Fruit fly (Drosophila melanogaster) whole organism, embryonic: ENCODE measurements around the gene Pgd.

Experiments used
- B-H1 ChIP-seq: fragments of 200-800 bp; sonication (Bioruptor generic); IDR thresholded peaks from 3 replicates; pipeline ENCODE4 v1.3.6; 2022; ENCODE audit warnings: missing biosample characterization, missing genetic modification characterization
- Bgb ChIP-seq: fragments of 200-800 bp; sonication (Bioruptor generic); IDR thresholded peaks from 2 replicates; pipeline ENCODE4 v1.3.6; 2022; ENCODE audit warnings: missing biosample characterization, missing genetic modification characterization; ENCODE audit not compliant: partially characterized antibody
- CG10209 ChIP-seq: fragments of 200-800 bp; sonication (Bioruptor generic); optimal IDR thresholded peaks from 3 replicates; lab custom pipeline; 2017; ENCODE audit warnings: missing biosample characterization, mild to moderate bottlenecking, missing genetic modification characterization, missing genetic modification reagents
- CG12659 ChIP-seq: fragments of 200-800 bp; sonication (Bioruptor generic); optimal IDR thresholded peaks from 3 replicates; lab custom pipeline; 2017; ENCODE audit warnings: mild to moderate bottlenecking, missing biosample characterization, missing genetic modification reagents, missing genetic modification characterization
- CG15479 ChIP-seq: fragments of 200-800 bp; sonication (Bioruptor generic); optimal IDR thresholded peaks from 3 replicates; lab custom pipeline; 2019; ENCODE audit warnings: missing biosample characterization, mild to moderate bottlenecking, missing genetic modification characterization, moderate library complexity
- CG15601 ChIP-seq: fragments of 200-800 bp; sonication (Bioruptor generic); optimal IDR thresholded peaks from 3 replicates; lab custom pipeline; 2019; ENCODE audit warnings: missing biosample characterization, mild to moderate bottlenecking, missing genetic modification characterization, moderate library complexity
- CG16779 ChIP-seq: fragments of 200-800 bp; sonication (Bioruptor generic); IDR thresholded peaks from 2 replicates; pipeline ENCODE4 v1.3.6; 2022; ENCODE audit warnings: missing biosample characterization, missing genetic modification characterization
- CG17328 ChIP-seq: fragments of 200-800 bp; sonication (Bioruptor generic); IDR thresholded peaks from 2 replicates; pipeline ENCODE4 v1.3.6; 2022; ENCODE audit warnings: missing biosample characterization, missing genetic modification characterization
- CG17361 ChIP-seq: fragments of 200-800 bp; sonication (Bioruptor generic); IDR thresholded peaks from 3 replicates; pipeline ENCODE4 v1.3.6; 2022; ENCODE audit warnings: missing biosample characterization, missing genetic modification characterization
- CG17912 ChIP-seq: fragments of 200-800 bp; sonication (Bioruptor generic); optimal IDR thresholded peaks from 2 replicates; lab custom pipeline; 2018; ENCODE audit warnings: missing biosample characterization, mild to moderate bottlenecking, missing genetic modification characterization
- CG1792 ChIP-seq: fragments of 200-800 bp; sonication (Bioruptor generic); optimal IDR thresholded peaks from 2 replicates; lab custom pipeline; 2016; ENCODE audit warnings: missing biosample characterization, missing genetic modification characterization
- CG18476 ChIP-seq: fragments of 200-800 bp; sonication (Bioruptor generic); optimal IDR thresholded peaks from 2 replicates; lab custom pipeline; 2016; ENCODE audit warnings: missing biosample characterization, mild to moderate bottlenecking, missing genetic modification characterization
- CG2678 ChIP-seq: fragments of 200-800 bp; sonication (Bioruptor generic); optimal IDR thresholded peaks from 3 replicates; lab custom pipeline; 2019; ENCODE audit warnings: missing biosample characterization, mild to moderate bottlenecking, missing genetic modification characterization, moderate library complexity
- CG4282 ChIP-seq: fragments of 200-800 bp; sonication (Bioruptor generic); optimal IDR thresholded peaks from 2 replicates; lab custom pipeline; 2016; ENCODE audit warnings: missing biosample characterization, missing genetic modification characterization
- CG6791 ChIP-seq: fragments of 200-800 bp; sonication (Bioruptor generic); IDR thresholded peaks from 3 replicates; pipeline ENCODE4 v1.3.6; 2022; ENCODE audit warnings: missing biosample characterization, missing genetic modification characterization; ENCODE audit not compliant: partially characterized antibody
- CG8924 ChIP-seq: fragments of 200-800 bp; optimal IDR thresholded peaks from 3 replicates; lab custom pipeline; 2019; ENCODE audit warnings: missing biosample characterization, mild to moderate bottlenecking, missing genetic modification characterization, moderate library complexity
- Dbx ChIP-seq: fragments of 200-800 bp; sonication (Bioruptor generic); IDR thresholded peaks from 3 replicates; pipeline ENCODE4 v1.3.6; 2022; ENCODE audit warnings: missing biosample characterization, missing genetic modification characterization
- Dref ChIP-seq: fragments of 200-800 bp; sonication (Bioruptor generic); IDR thresholded peaks from 2 replicates; pipeline ENCODE4 v1.3.6; 2022; ENCODE audit warnings: missing biosample characterization, missing genetic modification characterization
- H2.0 ChIP-seq: fragments of 200-800 bp; sonication (Bioruptor generic); IDR thresholded peaks from 2 replicates; pipeline ENCODE4 v1.3.6; 2022; ENCODE audit warnings: missing biosample characterization, missing genetic modification characterization
- HLH4C ChIP-seq: fragments of 200-800 bp; sonication (Bioruptor generic); IDR thresholded peaks from 3 replicates; pipeline ENCODE4 v1.3.6; 2022; ENCODE audit warnings: missing biosample characterization, missing genetic modification characterization; ENCODE audit not compliant: partially characterized antibody
- Med ChIP-seq: fragments of 200-800 bp; sonication (Bioruptor generic); peaks from one replicate; lab custom pipeline; 2016; ENCODE audit warnings: missing biosample characterization, missing genetic modification characterization, mild to moderate bottlenecking, inconsistent platforms, moderate library complexity
- Mes4 ChIP-seq: fragments of 200-800 bp; sonication (Bioruptor generic); optimal IDR thresholded peaks from 2 replicates; lab custom pipeline; 2016; ENCODE audit warnings: missing biosample characterization, missing genetic modification characterization
- NFAT ChIP-seq: fragments of 200-800 bp; sonication (Bioruptor generic); IDR thresholded peaks from 2 replicates; pipeline ENCODE4 v1.3.6; 2022; ENCODE audit warnings: missing biosample characterization, missing genetic modification characterization
- Ptx1 ChIP-seq: fragments of 200-800 bp; sonication (Bioruptor generic); IDR thresholded peaks from 2 replicates; pipeline ENCODE4 v1.3.6; 2022; ENCODE audit warnings: missing biosample characterization, missing genetic modification characterization
- Six4 ChIP-seq: fragments of 200-800 bp; sonication (Bioruptor generic); optimal IDR thresholded peaks from 2 replicates; lab custom pipeline; 2016; ENCODE audit warnings: missing biosample characterization, missing genetic modification characterization
- Stat92E ChIP-seq, 3 experiments: fragments of >200 bp in 2 of 3; fragments of 200-800 bp in 1 of 3; sonication (Bioruptor generic) in 1 of 3; optimal IDR thresholded peaks; 2 replicates each; lab custom pipeline; 2017 to 2019; ENCODE audit warnings: missing biosample characterization in 3 of 3, missing genetic modification characterization in 3 of 3, mild to moderate bottlenecking in 1 of 3, moderate library complexity in 1 of 3
- Trl ChIP-seq, 3 experiments: fragments of >200 bp in 2 of 3; fragments of 200-800 bp in 1 of 3; sonication (Bioruptor generic) in 1 of 3; optimal IDR thresholded peaks; 2 replicates in 1 of 3; 3 replicates in 2 of 3; lab custom pipeline; 2016 to 2017; ENCODE audit warnings: missing biosample characterization in 1 of 3, missing genetic modification characterization in 1 of 3
- ac ChIP-seq: fragments of 200-800 bp; sonication (Bioruptor generic); optimal IDR thresholded peaks from 3 replicates; lab custom pipeline; 2017; ENCODE audit warnings: missing biosample characterization, mild to moderate bottlenecking, missing genetic modification characterization
- ash1 ChIP-seq: fragments of 200-800 bp; sonication (Bioruptor generic); optimal IDR thresholded peaks from 2 replicates; lab custom pipeline; 2018; ENCODE audit warnings: missing biosample characterization, mild to moderate bottlenecking, missing genetic modification characterization
- chif ChIP-seq, 2 experiments: fragments of 200-800 bp; sonication (Bioruptor generic); optimal IDR thresholded peaks; 3 replicates each; lab custom pipeline; 2016; ENCODE audit warnings: missing biosample characterization in 2 of 2, missing genetic modification characterization in 2 of 2
- dpn ChIP-seq, 2 experiments: fragments of 200-800 bp; sonication (Bioruptor generic); optimal IDR thresholded peaks; 3 replicates each; lab custom pipeline; 2016; ENCODE audit warnings: missing biosample characterization in 2 of 2, missing genetic modification characterization in 2 of 2
- emc ChIP-seq: fragments of 200-800 bp; sonication (Bioruptor generic); optimal IDR thresholded peaks from 2 replicates; lab custom pipeline; 2016; ENCODE audit warnings: missing biosample characterization, missing genetic modification characterization
- eyg ChIP-seq: fragments of 200-800 bp; sonication (Bioruptor generic); optimal IDR thresholded peaks from 3 replicates; lab custom pipeline; 2016; ENCODE audit warnings: missing biosample characterization, missing genetic modification characterization
- fd64A ChIP-seq: fragments of 200-800 bp; sonication (Bioruptor generic); optimal IDR thresholded peaks from 3 replicates; lab custom pipeline; 2018; ENCODE audit warnings: missing biosample characterization, mild to moderate bottlenecking, missing genetic modification characterization
- insv ChIP-seq, 2 experiments: fragments of 200-800 bp; sonication (Bioruptor generic); optimal IDR thresholded peaks; 3 replicates each; lab custom pipeline; 2016 to 2018; ENCODE audit warnings: missing biosample characterization in 2 of 2, missing genetic modification characterization in 2 of 2
- kah ChIP-seq: fragments of 200-800 bp; sonication (Bioruptor generic); optimal IDR thresholded peaks from 2 replicates; lab custom pipeline; 2018; ENCODE audit warnings: missing biosample characterization, mild to moderate bottlenecking, missing genetic modification characterization
- lab ChIP-seq: fragments of 200-800 bp; sonication (Bioruptor generic); optimal IDR thresholded peaks from 3 replicates; lab custom pipeline; 2017; ENCODE audit warnings: missing biosample characterization, missing genetic modification characterization, mild to moderate bottlenecking, moderate library complexity, missing genetic modification reagents
- nom ChIP-seq: fragments of 200-800 bp; sonication (Bioruptor generic); optimal IDR thresholded peaks from 2 replicates; lab custom pipeline; 2017; ENCODE audit warnings: missing biosample characterization, missing genetic modification characterization, mild to moderate bottlenecking, moderate library complexity, missing genetic modification reagents
- otp ChIP-seq: fragments of 200-800 bp; sonication (Bioruptor generic); IDR thresholded peaks from 3 replicates; pipeline ENCODE4, ENCODE4 v1.3.6; 2022; ENCODE audit warnings: missing biosample characterization, missing genetic modification characterization
- pan ChIP-seq, 4 experiments: fragments of >200 bp in 3 of 4; fragments of 200-800 bp in 1 of 4; sonication (Bioruptor generic) in 1 of 4; optimal IDR thresholded peaks in 3 of 4; IDR thresholded peaks in 1 of 4; 2 replicates each; pipeline versions ENCODE4 v1.3.6 to Lab custom; 2017 to 2022; ENCODE audit warnings: missing biosample characterization in 2 of 4, missing genetic modification characterization in 2 of 4, mixed read lengths in 1 of 4
- pita ChIP-seq: fragments of 200-800 bp; sonication (Bioruptor generic); optimal IDR thresholded peaks from 2 replicates; lab custom pipeline; 2017; ENCODE audit warnings: missing biosample characterization, mild to moderate bottlenecking, missing genetic modification characterization
- prd ChIP-seq, 3 experiments: fragments of >200 bp in 2 of 3; fragments of 200-800 bp in 1 of 3; sonication (Bioruptor generic) in 1 of 3; optimal IDR thresholded peaks in 2 of 3; IDR thresholded peaks in 1 of 3; 2 replicates in 2 of 3; 3 replicates in 1 of 3; pipeline versions ENCODE4 v1.3.6 to Lab custom; 2017 to 2022; ENCODE audit warnings: missing biosample characterization in 1 of 3, missing genetic modification characterization in 1 of 3
- pros ChIP-seq: fragments of 200-800 bp; sonication (Bioruptor generic); optimal IDR thresholded peaks from 3 replicates; lab custom pipeline; 2019; ENCODE audit warnings: missing biosample characterization, mild to moderate bottlenecking, missing genetic modification characterization, moderate library complexity
- pzg ChIP-seq: fragments of 200-800 bp; sonication (Bioruptor generic); optimal IDR thresholded peaks from 3 replicates; lab custom pipeline; 2018; ENCODE audit warnings: missing biosample characterization, mild to moderate bottlenecking, missing genetic modification characterization, moderate library complexity
- ranshi ChIP-seq: fragments of 200-800 bp; sonication (Bioruptor generic); IDR thresholded peaks from 2 replicates; pipeline ENCODE4 v1.3.6; 2022; ENCODE audit warnings: missing biosample characterization, missing genetic modification characterization
- row ChIP-seq: fragments of 200-800 bp; sonication (Bioruptor generic); IDR thresholded peaks from 3 replicates; pipeline ENCODE4 v1.3.6; 2022; ENCODE audit warnings: missing biosample characterization, missing genetic modification characterization
- sisA ChIP-seq: fragments of 200-800 bp; sonication (Bioruptor generic); IDR thresholded peaks from 2 replicates; pipeline ENCODE4 v1.3.6; 2022; ENCODE audit warnings: missing biosample characterization, missing genetic modification characterization
- tgo ChIP-seq: fragments of 200-800 bp; sonication (Bioruptor generic); IDR thresholded peaks from 3 replicates; pipeline ENCODE4 v1.3.6; 2022; ENCODE audit warnings: missing biosample characterization, missing genetic modification characterization
- ttk ChIP-seq: fragments of 200-800 bp; sonication (Bioruptor generic); IDR thresholded peaks from 2 replicates; pipeline ENCODE4 v2.1.2; 2022; ENCODE audit warnings: missing biosample characterization, missing genetic modification characterization

Gene Pgd

dm6 chrX:2155868-2156267 is 10.9 kb downstream of the Pgd start (continued):
- peak in 1 of 3 experiments; percentile 2 for TF ChIP-seq Stat92E (GFP tag; optimal IDR thresholded peaks at IDR 0.05; lab: Kevin White, UChicago)
- no peak for TF ChIP-seq CG18476 (GFP tag; lab: Kevin White, UChicago)
- no peak for TF ChIP-seq lab (GFP tag; lab: Kevin White, UChicago)
- TF ChIP-seq CG12659 (GFP tag; lab: Kevin White, UChicago) = no peak
- no peak for TF ChIP-seq NFAT (GFP tag; lab: Robert Waterston, UW)
- TF ChIP-seq sisA = no peak
- TF ChIP-seq chif (GFP tag; optimal IDR thresholded peaks at IDR 0.05; lab: Kevin White, UChicago) = no peak
- TF ChIP-seq pros = no peak
- no peak for TF ChIP-seq ac (GFP tag; lab: Kevin White, UChicago)
- TF ChIP-seq tgo (GFP tag; lab: Robert Waterston, UW) = no peak
- TF ChIP-seq CG15479 (GFP tag; lab: Kevin White, UChicago) = peak; percentile 50
- no peak for TF ChIP-seq ash1 (GFP tag; lab: Kevin White, UChicago)
- TF ChIP-seq CG17328 = no peak
- TF ChIP-seq kah (GFP tag; lab: Kevin White, UChicago) = no peak
- no peak for TF ChIP-seq prd (optimal IDR thresholded peaks at IDR 0.05; lab: Kevin White, UChicago)
- TF ChIP-seq prd (GFP tag; IDR thresholded peaks at IDR 0.05; lab: Robert Waterston, UW) = no peak
- TF ChIP-seq CG15601 (tag; lab: Kevin White, UChicago) = no peak
- no peak for TF ChIP-seq Dbx
- TF ChIP-seq Bgb (GFP tag; lab: Robert Waterston, UW) = peak; percentile 37; the same call in 1 of the 2 replicates
- TF ChIP-seq CG6791 (GFP tag; lab: Robert Waterston, UW) = no peak
- no peak for TF ChIP-seq CG1792 (GFP tag; lab: Kevin White, UChicago)
- peak; percentile 21 for TF ChIP-seq pzg (GFP tag; lab: Kevin White, UChicago)
- TF ChIP-seq nom (GFP tag; lab: Kevin White, UChicago) = no peak
- no peak for TF ChIP-seq CG16779 (GFP tag; lab: Robert Waterston, UW)
- no peak for TF ChIP-seq fd64A (GFP tag; lab: Kevin White, UChicago)
- TF ChIP-seq ranshi (GFP tag; lab: Robert Waterston, UW) = no peak; the same call in 1 of the 2 replicates
- TF ChIP-seq Six4 = peak; percentile 43
- peak; percentile 5 for TF ChIP-seq CG8924 (tag; lab: Kevin White, UChicago)
- TF ChIP-seq row (GFP tag; lab: Robert Waterston, UW) = peak; percentile 64
- TF ChIP-seq CG4282 (GFP tag; lab: Kevin White, UChicago) = no peak
- TF ChIP-seq emc = no peak
- no peak for TF ChIP-seq pita
- no peak for TF ChIP-seq CG2678
- TF ChIP-seq Trl (optimal IDR thresholded peaks at IDR 0.05; lab: Kevin White, UChicago) = peak; percentile 54 to 70
- TF ChIP-seq Trl (GFP tag; optimal IDR thresholded peaks at IDR 0.05; lab: Kevin White, UChicago) = peak; percentile 45
- TF ChIP-seq Med (GFP tag; lab: Kevin White, UChicago) = peak; percentile 53
- TF ChIP-seq ttk = no peak
- no peak for TF ChIP-seq CG10209 (GFP tag; lab: Kevin White, UChicago)
- TF ChIP-seq CG17912 (GFP tag; lab: Kevin White, UChicago) = no peak
- no peak for TF ChIP-seq HLH4C (GFP tag; lab: Robert Waterston, UW)
- no peak for TF ChIP-seq insv (GFP tag; optimal IDR thresholded peaks at IDR 0.05; lab: Kevin White, UChicago)
- no peak for TF ChIP-seq CG17361 (GFP tag; lab: Robert Waterston, UW)
- no peak for TF ChIP-seq Dref (GFP tag; lab: Robert Waterston, UW)
- TF ChIP-seq eyg (GFP tag; lab: Kevin White, UChicago) = no peak
- TF ChIP-seq Ptx1 = peak; percentile 39; the same call in 1 of the 2 replicates
- no peak for TF ChIP-seq Mes4
- no peak for TF ChIP-seq dpn (GFP tag; optimal IDR thresholded peaks at IDR 0.05; lab: Kevin White, UChicago)
- TF ChIP-seq B-H1 (GFP tag; lab: Robert Waterston, UW) = no peak
- TF ChIP-seq H2.0 (GFP tag; lab: Robert Waterston, UW) = no peak
- no peak for TF ChIP-seq pan (optimal IDR thresholded peaks at IDR 0.05; lab: Kevin White, UChicago)
- no peak for TF ChIP-seq pan (GFP tag; optimal IDR thresholded peaks at IDR 0.05 in 1 of 2, IDR thresholded peaks at IDR 0.05 in 1 of 2)
- TF ChIP-seq otp = no peak
